Fruit fly (Drosophila melanogaster) S2 (cell line): ENCODE measurements around the gene toe.

Source experiments
- CG8478 ChIP-seq: fragments of >200 bp; optimal IDR thresholded peaks from 2 replicates; lab custom pipeline; 2018
- CTCF ChIP-seq, 2 experiments: fragments of >200 bp; optimal IDR thresholded peaks; 2 replicates each; lab custom pipeline; 2018

DNA sequence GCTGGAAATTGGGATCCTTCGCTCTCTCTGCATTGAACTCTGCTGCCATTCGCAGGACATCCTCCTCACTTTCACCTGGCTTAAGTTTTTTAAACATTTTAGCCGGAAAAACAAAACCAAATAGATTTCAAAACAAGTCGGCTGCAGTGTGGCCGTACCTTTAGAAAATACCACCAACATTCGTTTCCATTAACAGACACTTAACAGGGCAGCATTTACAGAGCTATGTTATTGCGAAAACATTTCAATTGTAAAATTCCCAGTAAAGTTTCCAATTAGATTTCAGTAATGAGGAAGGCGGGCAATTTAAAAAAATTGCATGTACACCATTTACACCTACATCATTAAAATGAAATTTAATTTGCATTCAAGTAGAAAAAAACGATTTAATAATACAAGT, 33.3 kb downstream of the toe start, which contains the start of gene CG32104:
- TF ChIP-seq CG8478 (lab: Kevin White, UChicago) (no peak), CTCF (optimal IDR thresholded peaks at IDR 0.05; lab: Kevin White, UChicago) (no peak)
